Fruit fly (Drosophila melanogaster): ENCODE measurements around the gene Cpr65Ax2.

Cpr65Ax2 gene

dm6 chr3L:6181776-6182175 lies 31.1 kb upstream of the Cpr65Ax2 start, which contains the start of gene CG10274 (continued):
- TF ChIP-seq CG31224 (GFP tag; IDR thresholded peaks at IDR 0.05) (peak; percentile 35; the same call in 1 of the 2 replicates), zen (tag; optimal IDR thresholded peaks at IDR 0.05) (peak; percentile 81), Hr51 (GFP tag; optimal IDR thresholded peaks at IDR 0.05) (peak in 1 of 2 experiments; percentile 50), abd-A (tag; optimal IDR thresholded peaks at IDR 0.05) (no peak), maf-S (GFP tag; optimal IDR thresholded peaks at IDR 0.05) (peak; percentile 6), schlank (tag; optimal IDR thresholded peaks at IDR 0.05) (no peak), psq (GFP tag; optimal IDR thresholded peaks at IDR 0.05) (no peak), CG6791 (GFP tag; IDR thresholded peaks at IDR 0.05; ENCODE audit: partially characterized antibody) (no peak), corto (GFP tag; optimal IDR thresholded peaks at IDR 0.05) (no peak), Mes4 (GFP tag; optimal IDR thresholded peaks at IDR 0.05) (peak; percentile 55), Antp (GFP tag; optimal IDR thresholded peaks at IDR 0.05) (peak; percentile 51), CG17568 (GFP tag; optimal IDR thresholded peaks at IDR 0.05) (no peak), crc (GFP tag; optimal IDR thresholded peaks at IDR 0.05) (peak; percentile 44), Bteb2 (GFP tag; optimal IDR thresholded peaks at IDR 0.05) (peak; percentile 75), H15 (GFP tag; IDR thresholded peaks at IDR 0.05) (peak; percentile 47; the same call in 1 of the 3 replicates), hth (optimal IDR thresholded peaks at IDR 0.05) (no peak), CG8281 (tag; optimal IDR thresholded peaks at IDR 0.05) (no peak), CG6683 (GFP tag; optimal IDR thresholded peaks at IDR 0.05) (peak; percentile 39), Camta (GFP tag; optimal IDR thresholded peaks at IDR 0.05) (peak; percentile 70), Six4 (GFP tag; optimal IDR thresholded peaks at IDR 0.05) (peak; percentile 66), CG8359 (GFP tag; optimal IDR thresholded peaks at IDR 0.05; ENCODE audit: borderline replicate concordance) (no peak), Neu2 (GFP tag; optimal IDR thresholded peaks at IDR 0.05; ENCODE audit: borderline replicate concordance) (no peak), br (optimal IDR thresholded peaks at IDR 0.05) (no peak), CG9797 (GFP tag; optimal IDR thresholded peaks at IDR 0.05) (peak; percentile 24), Oaz (GFP tag; IDR thresholded peaks at IDR 0.05) (no peak), sens-2 (GFP tag; IDR thresholded peaks at IDR 0.05) (no peak), H2.0 (GFP tag; IDR thresholded peaks at IDR 0.05) (peak; percentile 56; the same call in 1 of the 2 replicates), CkIIα-i1 (GFP tag; IDR thresholded peaks at IDR 0.05) (no peak), CG12942 (GFP tag; optimal IDR thresholded peaks at IDR 0.05) (peak; percentile 72), trh (GFP tag; optimal IDR thresholded peaks at IDR 0.05) (peak; percentile 36), CG10565 (GFP tag; optimal IDR thresholded peaks at IDR 0.05) (peak; percentile 33), CG18599 (GFP tag; optimal IDR thresholded peaks at IDR 0.05) (no peak), tgo (GFP tag; IDR thresholded peaks at IDR 0.05) (peak; percentile 77), PHDP (tag; optimal IDR thresholded peaks at IDR 0.05) (peak; percentile 78), CG17385 (GFP tag; optimal IDR thresholded peaks at IDR 0.05) (no peak), CG4730 (GFP tag; IDR thresholded peaks at IDR 0.05) (0 out of 2 replicates have a peak, but pooled peaks have one; percentile 15)

dm6 chr3L:6173826-6174255 lies 23.2 kb upstream of the Cpr65Ax2 start, which contains the start of the genes fmt and CG7376:
Gene fmt, minus strand, starts transcription at chr3L:6173880.
Gene CG7376, plus strand, starts transcription at chr3L:6174248.
- TF ChIP-seq mam (GFP tag; optimal IDR thresholded peaks at IDR 0.05): peak; percentile 3
- no peak for TF ChIP-seq pum (GFP tag; optimal IDR thresholded peaks at IDR 0.05)
- no peak for TF ChIP-seq tin (GFP tag; optimal IDR thresholded peaks at IDR 0.05)
- TF ChIP-seq CG4617 (GFP tag; optimal IDR thresholded peaks at IDR 0.05; ENCODE audit: borderline replicate concordance): no peak
- no peak for TF ChIP-seq Sry-β (GFP tag; optimal IDR thresholded peaks at IDR 0.05)
- no peak for TF ChIP-seq wor (GFP tag; IDR thresholded peaks at IDR 0.05)
- TF ChIP-seq bsh (GFP tag; optimal IDR thresholded peaks at IDR 0.05): no peak
- TF ChIP-seq sna (GFP tag; IDR thresholded peaks at IDR 0.05; ENCODE audit: partially characterized antibody): peak; percentile 75
- TF ChIP-seq pfk (GFP tag; optimal IDR thresholded peaks at IDR 0.05): no peak
- TF ChIP-seq Awh (GFP tag; IDR thresholded peaks at IDR 0.05): no peak
- TF ChIP-seq bab2 (GFP tag; optimal IDR thresholded peaks at IDR 0.05): no peak
- TF ChIP-seq sr (GFP tag; IDR thresholded peaks at IDR 0.05): no peak
- TF ChIP-seq CG6254 (GFP tag; optimal IDR thresholded peaks at IDR 0.05): no peak
- TF ChIP-seq Mrtf (GFP tag; IDR thresholded peaks at IDR 0.05): no peak
- no peak for TF ChIP-seq CG13624 (GFP tag; optimal IDR thresholded peaks at IDR 0.05)
- TF ChIP-seq Lim3 (GFP tag; IDR thresholded peaks at IDR 0.05): no peak
- TF ChIP-seq CG3163 (GFP tag; optimal IDR thresholded peaks at IDR 0.05): no peak
- no peak for TF ChIP-seq vvl (GFP tag; IDR thresholded peaks at IDR 0.05)
